Worm (Caenorhabditis elegans): ENCODE results near the gene F49E10.2.

Gene F49E10.2

ce11 chrX:5901499-5901898 lies 11.3 kb downstream of the F49E10.2 start:
- TF ChIP-seq zag-1 (tag; optimal IDR thresholded peaks at IDR 0.05) (no peak), nhr-6 (tag; optimal IDR thresholded peaks at IDR 0.05) (no peak), blmp-1 (tag; optimal IDR thresholded peaks at IDR 0.05; ENCODE audit: insufficient read depth) (no peak), nhr-129 (tag; optimal IDR thresholded peaks at IDR 0.05) (no peak), nhr-21 (tag; optimal IDR thresholded peaks at IDR 0.05) (no peak), unc-62 (GFP tag; optimal IDR thresholded peaks at IDR 0.05) (no peak), lin-39 (tag; optimal IDR thresholded peaks at IDR 0.05) (no peak), aly-2 (tag; optimal IDR thresholded peaks at IDR 0.05) (no peak), lin-11 (tag; optimal IDR thresholded peaks at IDR 0.05) (no peak), nhr-77 (tag; optimal IDR thresholded peaks at IDR 0.05) (no peak), ceh-16 (tag; optimal IDR thresholded peaks at IDR 0.05) (no peak), gmeb-1 (tag; optimal IDR thresholded peaks at IDR 0.05) (no peak), nhr-23 (tag; optimal IDR thresholded peaks at IDR 0.05) (no peak), lsy-2 (tag; optimal IDR thresholded peaks at IDR 0.05) (no peak), elt-1 (tag; optimal IDR thresholded peaks at IDR 0.05) (no peak), nhr-237 (tag; optimal IDR thresholded peaks at IDR 0.05) (no peak)

- no peak for TF ChIP-seq F13H6.1 (tag; optimal IDR thresholded peaks at IDR 0.05)
- no peak for TF ChIP-seq egl-27 (tag; optimal IDR thresholded peaks at IDR 0.05)
- TF ChIP-seq nhr-23 (tag; optimal IDR thresholded peaks at IDR 0.05) = no peak
- no peak for TF ChIP-seq sem-4 (tag; optimal IDR thresholded peaks at IDR 0.05)
- TF ChIP-seq crh-2 (tag; optimal IDR thresholded peaks at IDR 0.05) = no peak
- no peak for TF ChIP-seq lin-13 (GFP tag; optimal IDR thresholded peaks at IDR 0.05)
- no peak for TF ChIP-seq ceh-82 (tag; optimal IDR thresholded peaks at IDR 0.05)
- no peak for TF ChIP-seq fos-1 (tag; optimal IDR thresholded peaks at IDR 0.05)
- no peak for TF ChIP-seq ztf-1 (GFP tag; conservative IDR thresholded peaks at IDR 0.05)
- TF ChIP-seq nhr-21 (tag; optimal IDR thresholded peaks at IDR 0.05) = no peak
- no peak for TF ChIP-seq skn-1 (tag; optimal IDR thresholded peaks at IDR 0.05)
- TF ChIP-seq blmp-1 (tag; optimal IDR thresholded peaks at IDR 0.05; ENCODE audit: insufficient read depth) = no peak
- no peak for TF ChIP-seq nhr-10 (tag; optimal IDR thresholded peaks at IDR 0.05)
- TF ChIP-seq nhr-12 (tag; optimal IDR thresholded peaks at IDR 0.05) = no peak
- no peak for TF ChIP-seq nhr-77 (tag; optimal IDR thresholded peaks at IDR 0.05)
- TF ChIP-seq unc-62 (GFP tag; optimal IDR thresholded peaks at IDR 0.05) = no peak
- TF ChIP-seq mab-5 (tag; optimal IDR thresholded peaks at IDR 0.05) = no peak
- no peak for TF ChIP-seq peb-1 (tag; optimal IDR thresholded peaks at IDR 0.05)
Observed at ce11 chrX:5903896-5904295, 13.7 kb downstream of the F49E10.2 start.

ce11 chrX:5904603-5905081 lies 14.5 kb downstream of the F49E10.2 start, which contains the start of gene nlp-49:
TSS of gene nlp-49 (plus strand) at chrX:5904653.
- TF ChIP-seq nhr-6 (tag; optimal IDR thresholded peaks at IDR 0.05) = no peak
- no peak for TF ChIP-seq blmp-1 (tag; optimal IDR thresholded peaks at IDR 0.05; ENCODE audit: insufficient read depth)
- no peak for TF ChIP-seq skn-1 (tag; optimal IDR thresholded peaks at IDR 0.05)
- no peak for TF ChIP-seq nhr-12 (tag; optimal IDR thresholded peaks at IDR 0.05)
- no peak for TF ChIP-seq Y55F3AM.14 (GFP tag; optimal IDR thresholded peaks at IDR 0.05)
- TF ChIP-seq nhr-11 (tag; optimal IDR thresholded peaks at IDR 0.05) = no peak
- no peak for TF ChIP-seq egl-27 (tag; optimal IDR thresholded peaks at IDR 0.05)
- TF ChIP-seq sma-3 (GFP tag; optimal IDR thresholded peaks at IDR 0.05) = no peak
- no peak for TF ChIP-seq lin-13 (GFP tag; optimal IDR thresholded peaks at IDR 0.05)
- no peak for TF ChIP-seq peb-1 (tag; optimal IDR thresholded peaks at IDR 0.05)
- TF ChIP-seq nhr-23 (tag; optimal IDR thresholded peaks at IDR 0.05) = no peak
- no peak for TF ChIP-seq nhr-21 (tag; optimal IDR thresholded peaks at IDR 0.05)
- no peak for TF ChIP-seq nhr-10 (tag; optimal IDR thresholded peaks at IDR 0.05)
- no peak for TF ChIP-seq C34F6.9 (tag; optimal IDR thresholded peaks at IDR 0.05)

- no peak for TF ChIP-seq unc-39 (tag; optimal IDR thresholded peaks at IDR 0.05)
- TF ChIP-seq lin-39 (tag; optimal IDR thresholded peaks at IDR 0.05) = no peak
- TF ChIP-seq sem-4 (tag; optimal IDR thresholded peaks at IDR 0.05) = no peak
- TF ChIP-seq nhr-77 (tag; optimal IDR thresholded peaks at IDR 0.05) = no peak
- TF ChIP-seq crh-2 (tag; optimal IDR thresholded peaks at IDR 0.05) = no peak
- TF ChIP-seq fos-1 (tag; optimal IDR thresholded peaks at IDR 0.05) = no peak
- TF ChIP-seq gmeb-1 (tag; optimal IDR thresholded peaks at IDR 0.05) = no peak
- no peak for TF ChIP-seq nhr-25 (tag; optimal IDR thresholded peaks at IDR 0.05)
- no peak for TF ChIP-seq skn-1 (tag; optimal IDR thresholded peaks at IDR 0.05)
Observed at ce11 chrX:5905764-5906163, 15.6 kb downstream of the F49E10.2 start.

- TF ChIP-seq alr-1 (tag; optimal IDR thresholded peaks at IDR 0.05) (no peak), nhr-6 (tag; optimal IDR thresholded peaks at IDR 0.05) (no peak), lin-13 (GFP tag; optimal IDR thresholded peaks at IDR 0.05) (no peak), zag-1 (tag; optimal IDR thresholded peaks at IDR 0.05) (no peak), blmp-1 (tag; optimal IDR thresholded peaks at IDR 0.05; ENCODE audit: insufficient read depth) (no peak)
Observed at ce11 chrX:5917284-5917683, 27.1 kb downstream of the F49E10.2 start, which contains the start of gene Y23B4A.1. TSS of gene Y23B4A.1 (minus strand) at chrX:5917384.
